In the genomic region with DNA sequence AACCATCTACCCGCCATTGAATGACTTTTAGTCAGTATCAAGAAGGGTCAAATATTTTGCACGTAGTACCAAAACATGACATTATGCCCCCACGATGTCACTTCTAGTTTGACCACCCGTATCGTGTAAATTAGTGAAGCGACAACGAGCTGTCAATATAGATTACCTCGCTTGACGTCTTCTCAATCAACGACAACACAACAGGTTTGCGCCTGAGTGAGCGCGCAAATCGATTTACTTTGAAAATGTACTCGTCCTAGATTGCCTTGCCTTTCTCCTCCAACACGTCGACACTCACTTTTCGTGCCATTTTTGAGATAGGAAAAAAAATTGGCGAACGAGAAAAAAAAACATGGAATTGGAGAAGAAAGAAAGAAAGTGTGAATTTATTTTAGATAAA, we compare ENCODE assay signal across 3 worm cellular contexts.
TF ChIP-seq lines count a peak whose summit lies in the region.

No protein-coding gene starts in this region.

TF ChIP-seq in whole organism, L1 larva, 84 proteins besides CTCF, POLR2A, EP300 and RAD21 (continued from another document):
- TF ChIP-seq grh-1 (GFP tag; IDR thresholded peaks at IDR 0.05; lab: Robert Waterston, UW) (peak; percentile 89), ces-1 (GFP tag; optimal IDR thresholded peaks at IDR 0.05; lab: Kevin White, UChicago) (no peak), snu-23 (GFP tag; optimal IDR thresholded peaks at IDR 0.05; lab: Kevin White, UChicago) (peak; percentile 53), rnt-1 (tag; optimal IDR thresholded peaks at IDR 0.05; lab: Kevin White, UChicago) (peak; percentile 15), aha-1 (tag; optimal IDR thresholded peaks at IDR 0.05; lab: Kevin White, UChicago) (no peak), ztf-4 (tag; optimal IDR thresholded peaks at IDR 0.05; lab: Kevin White, UChicago) (no peak), lin-14 (GFP tag; optimal IDR thresholded peaks at IDR 0.05; lab: Kevin White, UChicago) (peak; percentile 83), pag-3 (tag; optimal IDR thresholded peaks at IDR 0.05; lab: Kevin White, UChicago; ENCODE audit: borderline replicate concordance, insufficient read depth) (peak; percentile 2), skn-1 (tag; optimal IDR thresholded peaks at IDR 0.05; lab: Kevin White, UChicago) (no peak), elt-3 (tag; optimal IDR thresholded peaks at IDR 0.05; lab: Kevin White, UChicago) (peak in 5 of 6 experiments; percentile 6 to 50 (median 33)), sptf-1 (tag; optimal IDR thresholded peaks at IDR 0.05; lab: Kevin White, UChicago) (no peak), lsy-2 (tag; optimal IDR thresholded peaks at IDR 0.05; lab: Kevin White, UChicago) (peak in 1 of 2 experiments; percentile 52), nhr-71 (tag; optimal IDR thresholded peaks at IDR 0.05; lab: Kevin White, UChicago) (peak; percentile 62), ceh-90 (tag; optimal IDR thresholded peaks at IDR 0.05; lab: Kevin White, UChicago) (no peak), hpl-2 (GFP tag; optimal IDR thresholded peaks at IDR 0.05; lab: Kevin White, UChicago) (no peak), unc-130 (tag; optimal IDR thresholded peaks at IDR 0.05; lab: Kevin White, UChicago) (peak; percentile 74), tbx-2 (tag; optimal IDR thresholded peaks at IDR 0.05; lab: Kevin White, UChicago) (peak; percentile 65), C34B4.2 (tag; optimal IDR thresholded peaks at IDR 0.05; lab: Kevin White, UChicago) (no peak), ceh-82 (tag; optimal IDR thresholded peaks at IDR 0.05; lab: Kevin White, UChicago) (peak in 1 of 3 experiments; percentile 25), F16B12.6 (tag; optimal IDR thresholded peaks at IDR 0.05; lab: Kevin White, UChicago) (no peak), fkh-4 (tag; optimal IDR thresholded peaks at IDR 0.05; lab: Kevin White, UChicago; ENCODE audit: borderline replicate concordance) (no peak), xbp-1 (tag; optimal IDR thresholded peaks at IDR 0.05; lab: Kevin White, UChicago) (peak; percentile 11), lin-13 (GFP tag; optimal IDR thresholded peaks at IDR 0.05; lab: Kevin White, UChicago) (peak; percentile 13), blmp-1 (tag; optimal IDR thresholded peaks at IDR 0.05; lab: Kevin White, UChicago) (peak; percentile 91), lin-35 (GFP tag; optimal IDR thresholded peaks at IDR 0.05; lab: Kevin White, UChicago) (peak; percentile 1 to 44), alr-1 (tag; optimal IDR thresholded peaks at IDR 0.05; lab: Kevin White, UChicago; ENCODE audit: borderline replicate concordance) (no peak), mep-1 (tag; optimal IDR thresholded peaks at IDR 0.05; lab: Kevin White, UChicago) (peak; percentile 63)

TF ChIP-seq in whole organism, L2 larva, 48 proteins besides CTCF, POLR2A, EP300 and RAD21 (continued from another document):
- TF ChIP-seq zag-1 (tag; optimal IDR thresholded peaks at IDR 0.05; lab: Kevin White, UChicago): no peak
- TF ChIP-seq nhr-12 (tag; optimal IDR thresholded peaks at IDR 0.05; lab: Kevin White, UChicago): no peak
- no peak for TF ChIP-seq mab-5 (tag; optimal IDR thresholded peaks at IDR 0.05; lab: Kevin White, UChicago)
- TF ChIP-seq Y55F3AM.14 (GFP tag; optimal IDR thresholded peaks at IDR 0.05; lab: Kevin White, UChicago): no peak
- no peak for TF ChIP-seq unc-55 (GFP tag; optimal IDR thresholded peaks at IDR 0.05; lab: Kevin White, UChicago)
- TF ChIP-seq ama-1 (optimal IDR thresholded peaks at IDR 0.05; lab: Kevin White, UChicago): no peak
- TF ChIP-seq nhr-10 (tag; optimal IDR thresholded peaks at IDR 0.05; lab: Kevin White, UChicago): no peak
- no peak for TF ChIP-seq nhr-11 (tag; optimal IDR thresholded peaks at IDR 0.05; lab: Kevin White, UChicago)
- TF ChIP-seq alr-1 (tag; optimal IDR thresholded peaks at IDR 0.05; lab: Kevin White, UChicago): no peak
- peak; percentile 42 for TF ChIP-seq crh-2 (tag; optimal IDR thresholded peaks at IDR 0.05; lab: Kevin White, UChicago)
- peak; percentile 35 for TF ChIP-seq sem-4 (tag; optimal IDR thresholded peaks at IDR 0.05; lab: Kevin White, UChicago)
- peak; percentile 62 for TF ChIP-seq ceh-16 (tag; optimal IDR thresholded peaks at IDR 0.05; lab: Kevin White, UChicago)
- no peak for TF ChIP-seq ztf-4 (tag; optimal IDR thresholded peaks at IDR 0.05; lab: Kevin White, UChicago)
- TF ChIP-seq nhr-6 (tag; optimal IDR thresholded peaks at IDR 0.05; lab: Kevin White, UChicago): no peak
- TF ChIP-seq ztf-1 (GFP tag; conservative IDR thresholded peaks at IDR 0.05; lab: Robert Waterston, UW): no peak
- TF ChIP-seq nhr-237 (tag; optimal IDR thresholded peaks at IDR 0.05; lab: Kevin White, UChicago): no peak
- TF ChIP-seq mbf-1 (tag; optimal IDR thresholded peaks at IDR 0.05; lab: Kevin White, UChicago): no peak
- no peak for TF ChIP-seq lin-11 (tag; optimal IDR thresholded peaks at IDR 0.05; lab: Kevin White, UChicago)
- peak in 1 of 2 experiments; percentile 18 for TF ChIP-seq mdl-1 (tag; optimal IDR thresholded peaks at IDR 0.05; lab: Kevin White, UChicago)
- TF ChIP-seq sma-9 (GFP tag; optimal IDR thresholded peaks at IDR 0.05; lab: Kevin White, UChicago): peak; percentile 73
- no peak for TF ChIP-seq sma-9 (tag; optimal IDR thresholded peaks at IDR 0.05; lab: Kevin White, UChicago)
- no peak for TF ChIP-seq ztf-11 (tag; optimal IDR thresholded peaks at IDR 0.05; lab: Kevin White, UChicago)
- TF ChIP-seq lin-13 (GFP tag; optimal IDR thresholded peaks at IDR 0.05; lab: Kevin White, UChicago): no peak
- no peak for TF ChIP-seq ZK546.5 (tag; optimal IDR thresholded peaks at IDR 0.05; lab: Kevin White, UChicago)
- TF ChIP-seq nhr-25 (tag; optimal IDR thresholded peaks at IDR 0.05; lab: Kevin White, UChicago): peak; percentile 91
- TF ChIP-seq aly-2 (tag; optimal IDR thresholded peaks at IDR 0.05; lab: Kevin White, UChicago): no peak
- no peak for TF ChIP-seq peb-1 (tag; optimal IDR thresholded peaks at IDR 0.05; lab: Kevin White, UChicago)
- TF ChIP-seq ceh-82 (tag; optimal IDR thresholded peaks at IDR 0.05; lab: Kevin White, UChicago): no peak
- TF ChIP-seq dmd-4 (tag; optimal IDR thresholded peaks at IDR 0.05; lab: Kevin White, UChicago): no peak
- TF ChIP-seq snpc-4 (tag; optimal IDR thresholded peaks at IDR 0.05; lab: Kevin White, UChicago): no peak
- TF ChIP-seq nhr-77 (tag; optimal IDR thresholded peaks at IDR 0.05; lab: Kevin White, UChicago): no peak
- no peak for TF ChIP-seq unc-39 (tag; optimal IDR thresholded peaks at IDR 0.05; lab: Kevin White, UChicago)
- TF ChIP-seq skn-1 (tag; optimal IDR thresholded peaks at IDR 0.05; lab: Kevin White, UChicago): no peak
- TF ChIP-seq egl-27 (tag; optimal IDR thresholded peaks at IDR 0.05; lab: Kevin White, UChicago): no peak
- TF ChIP-seq R02D3.7 (tag; optimal IDR thresholded peaks at IDR 0.05; lab: Kevin White, UChicago): no peak
- peak; percentile 43 for TF ChIP-seq C34F6.9 (tag; optimal IDR thresholded peaks at IDR 0.05; lab: Kevin White, UChicago)

TF ChIP-seq in whole organism, L4 larva, 104 proteins besides CTCF, POLR2A, EP300 and RAD21 (continued from another document):
- TF ChIP-seq mdl-1 (tag; optimal IDR thresholded peaks at IDR 0.05; lab: Kevin White, UChicago) (peak in 1 of 2 experiments; percentile 38), daf-12 (tag; optimal IDR thresholded peaks at IDR 0.05; lab: Kevin White, UChicago) (no peak), aly-2 (tag; optimal IDR thresholded peaks at IDR 0.05; lab: Kevin White, UChicago) (no peak), snpc-1.2 (GFP tag; IDR thresholded peaks at IDR 0.05; lab: Robert Waterston, UW) (no peak), F49E8.2 (tag; optimal IDR thresholded peaks at IDR 0.05; lab: Kevin White, UChicago; ENCODE audit: borderline replicate concordance) (no peak), nhr-42 (GFP tag; IDR thresholded peaks at IDR 0.05; lab: Robert Waterston, UW) (no peak), zip-11 (GFP tag; IDR thresholded peaks at IDR 0.05; lab: Robert Waterston, UW) (no peak), egl-27 (tag; optimal IDR thresholded peaks at IDR 0.05; lab: Kevin White, UChicago) (no peak), madf-9 (GFP tag; conservative IDR thresholded peaks at IDR 0.05; lab: Robert Waterston, UW) (no peak), ceh-20 (GFP tag; IDR thresholded peaks at IDR 0.05; lab: Robert Waterston, UW) (0 out of 2 replicates have a peak, but pooled peaks have one; percentile 64), rbr-2 (tag; optimal IDR thresholded peaks at IDR 0.05; lab: Kevin White, UChicago) (no peak), F44E2.7 (GFP tag; IDR thresholded peaks at IDR 0.05; lab: Robert Waterston, UW) (no peak), dve-1 (tag; optimal IDR thresholded peaks at IDR 0.05; lab: Kevin White, UChicago; ENCODE audit: insufficient read depth) (peak; percentile 35), dmd-8 (GFP tag; IDR thresholded peaks at IDR 0.05; lab: Robert Waterston, UW) (no peak), tra-1 (GFP tag; IDR thresholded peaks at IDR 0.05; lab: Robert Waterston, UW) (no peak), tag-97 (GFP tag; IDR thresholded peaks at IDR 0.05; lab: Robert Waterston, UW) (no peak), sdz-12 (GFP tag; optimal IDR thresholded peaks at IDR 0.05; lab: Kevin White, UChicago) (no peak), snpc-4 (tag; optimal IDR thresholded peaks at IDR 0.05; lab: Kevin White, UChicago) (no peak), jun-1 (tag; optimal IDR thresholded peaks at IDR 0.05; lab: Kevin White, UChicago) (no peak), ceh-82 (tag; optimal IDR thresholded peaks at IDR 0.05; lab: Kevin White, UChicago) (no peak), pha-4 (GFP tag; IDR thresholded peaks at IDR 0.05; lab: Robert Waterston, UW) (no peak), pha-4 (tag; optimal IDR thresholded peaks at IDR 0.05; lab: Kevin White, UChicago) (no peak), gei-8 (GFP tag; optimal IDR thresholded peaks at IDR 0.05; lab: Kevin White, UChicago) (no peak), R02D3.7 (tag; optimal IDR thresholded peaks at IDR 0.05; lab: Kevin White, UChicago) (no peak), spr-1 (tag; optimal IDR thresholded peaks at IDR 0.05; lab: Kevin White, UChicago) (no peak), ama-1 (optimal IDR thresholded peaks at IDR 0.05; lab: Kevin White, UChicago) (no peak), dmd-9 (GFP tag; IDR thresholded peaks at IDR 0.05; lab: Robert Waterston, UW) (no peak), ceh-28 (tag; optimal IDR thresholded peaks at IDR 0.05; lab: Kevin White, UChicago) (no peak), aha-1 (tag; lab: Kevin White, UChicago) (peak; percentile 74), php-3 (GFP tag; IDR thresholded peaks at IDR 0.05; lab: Robert Waterston, UW) (no peak), lsy-2 (tag; optimal IDR thresholded peaks at IDR 0.05; lab: Kevin White, UChicago) (peak in 1 of 2 experiments; percentile 28), lin-1 (GFP tag; IDR thresholded peaks at IDR 0.05; lab: Robert Waterston, UW) (no peak), pqm-1 (tag; optimal IDR thresholded peaks at IDR 0.05; lab: Kevin White, UChicago) (no peak), hlh-30 (tag; optimal IDR thresholded peaks at IDR 0.05; lab: Kevin White, UChicago; ENCODE audit: insufficient read depth) (no peak), nhr-102 (tag; optimal IDR thresholded peaks at IDR 0.05; lab: Kevin White, UChicago) (no peak), ztf-7 (tag; optimal IDR thresholded peaks at IDR 0.05; lab: Kevin White, UChicago) (no peak), nhr-28 (tag; optimal IDR thresholded peaks at IDR 0.05; lab: Kevin White, UChicago) (peak; percentile 34), zip-2 (tag; optimal IDR thresholded peaks at IDR 0.05; lab: Kevin White, UChicago) (no peak), unc-39 (tag; optimal IDR thresholded peaks at IDR 0.05; lab: Kevin White, UChicago) (no peak), attf-4 (tag; optimal IDR thresholded peaks at IDR 0.05; lab: Kevin White, UChicago) (no peak), lir-3 (tag; optimal IDR thresholded peaks at IDR 0.05; lab: Kevin White, UChicago) (no peak), saeg-2 (GFP tag; IDR thresholded peaks at IDR 0.05; lab: Robert Waterston, UW) (no peak), ZK546.5 (tag; optimal IDR thresholded peaks at IDR 0.05; lab: Kevin White, UChicago) (no peak), nhr-41 (GFP tag; IDR thresholded peaks at IDR 0.05; lab: Robert Waterston, UW) (no peak), nhr-11 (tag; optimal IDR thresholded peaks at IDR 0.05; lab: Kevin White, UChicago) (no peak), hif-1 (tag; optimal IDR thresholded peaks at IDR 0.05; lab: Kevin White, UChicago) (peak in 1 of 2 experiments; percentile 1), ctbp-1 (GFP tag; IDR thresholded peaks at IDR 0.05; lab: Robert Waterston, UW) (0 out of 2 replicates have a peak, but pooled peaks have one; percentile 16), D1046.2 (GFP tag; IDR thresholded peaks at IDR 0.05; lab: Robert Waterston, UW) (no peak), nhr-237 (tag; optimal IDR thresholded peaks at IDR 0.05; lab: Kevin White, UChicago) (no peak), Y48G9A.11 (GFP tag; IDR thresholded peaks at IDR 0.05; lab: Robert Waterston, UW) (no peak), hmg-1.1 (GFP tag; IDR thresholded peaks at IDR 0.05; lab: Robert Waterston, UW) (no peak), cey-2 (tag; optimal IDR thresholded peaks at IDR 0.05; lab: Kevin White, UChicago; ENCODE audit: borderline replicate concordance, insufficient read depth) (no peak), unc-62 (GFP tag; optimal IDR thresholded peaks at IDR 0.05 in 1 of 2; lab: Kevin White, UChicago) (peak in 1 of 2 experiments; percentile 99), unc-62 (tag; optimal IDR thresholded peaks at IDR 0.05; lab: Kevin White, UChicago) (no peak), daf-8 (GFP tag; IDR thresholded peaks at IDR 0.05; lab: Robert Waterston, UW) (no peak), F26F4.8 (GFP tag; conservative IDR thresholded peaks at IDR 0.05; lab: Robert Waterston, UW) (no peak), mxl-3 (GFP tag; optimal IDR thresholded peaks at IDR 0.05; lab: Kevin White, UChicago) (no peak), zfp-2 (tag; optimal IDR thresholded peaks at IDR 0.05; lab: Kevin White, UChicago) (no peak), ZK337.2 (GFP tag; IDR thresholded peaks at IDR 0.05; lab: Robert Waterston, UW) (no peak), hlh-11 (tag; optimal IDR thresholded peaks at IDR 0.05; lab: Kevin White, UChicago) (peak; percentile 45), arid-1 (GFP tag; conservative IDR thresholded peaks at IDR 0.05; lab: Robert Waterston, UW) (no peak), lin-29 (GFP tag; IDR thresholded peaks at IDR 0.05; lab: Robert Waterston, UW) (no peak), daf-16 (GFP tag; optimal IDR thresholded peaks at IDR 0.05; lab: Kevin White, UChicago) (no peak), daf-16 (tag; optimal IDR thresholded peaks at IDR 0.05; lab: Kevin White, UChicago) (no peak)
TF ChIP-seq in whole organism, L4 larva: peak in this region for 14.
